Fruit fly (Drosophila melanogaster) whole organism, embryonic: ENCODE measurements around the gene SCOT.

Source experiments
- C15 ChIP-seq: fragments of 200-800 bp; sonication (Bioruptor generic); IDR thresholded peaks from 3 replicates; pipeline ENCODE4 v1.3.6; 2022; ENCODE audit warnings: missing biosample characterization, missing genetic modification characterization
- CG11398 ChIP-seq: fragments of 200-800 bp; sonication (Bioruptor generic); optimal IDR thresholded peaks from 2 replicates; lab custom pipeline; 2016; ENCODE audit warnings: missing biosample characterization, missing genetic modification characterization
- CG14050 ChIP-seq: fragments of 200-800 bp; sonication (Bioruptor generic); IDR thresholded peaks from 3 replicates; pipeline ENCODE4 v1.3.6; 2022; ENCODE audit warnings: missing biosample characterization, missing genetic modification characterization
- CG14710 ChIP-seq: fragments of 200-800 bp; sonication (Bioruptor generic); optimal IDR thresholded peaks from 3 replicates; lab custom pipeline; 2019; ENCODE audit warnings: missing biosample characterization, mild to moderate bottlenecking, missing genetic modification characterization, moderate library complexity
- CG3163 ChIP-seq: fragments of 200-800 bp; sonication (Bioruptor generic); optimal IDR thresholded peaks from 3 replicates; lab custom pipeline; 2016; ENCODE audit warnings: missing biosample characterization, missing genetic modification characterization
- CG3726 ChIP-seq: fragments of 200-800 bp; sonication (Bioruptor generic); IDR thresholded peaks from 3 replicates; pipeline ENCODE4, ENCODE4 v1.3.6; 2022; ENCODE audit warnings: missing biosample characterization, missing genetic modification characterization
- CG7786 ChIP-seq: fragments of 200-800 bp; sonication (Bioruptor generic); optimal IDR thresholded peaks from 2 replicates; lab custom pipeline; 2016; ENCODE audit warnings: missing biosample characterization, missing genetic modification characterization
- CG8944 ChIP-seq: fragments of 200-800 bp; sonication (Bioruptor generic); optimal IDR thresholded peaks from 3 replicates; lab custom pipeline; 2016; ENCODE audit warnings: missing biosample characterization, missing genetic modification characterization
- CG9876 ChIP-seq: fragments of 200-800 bp; sonication (Bioruptor generic); optimal IDR thresholded peaks from 2 replicates; lab custom pipeline; 2016; ENCODE audit warnings: missing biosample characterization, missing genetic modification characterization
- HmgD ChIP-seq: fragments of 200-800 bp; sonication (Bioruptor generic); optimal IDR thresholded peaks from 3 replicates; lab custom pipeline; 2016; ENCODE audit warnings: missing biosample characterization, missing genetic modification characterization
- bowl ChIP-seq: fragments of 200-800 bp; sonication (Bioruptor generic); IDR thresholded peaks from 2 replicates; pipeline ENCODE4 v1.3.6; 2022; ENCODE audit warnings: missing biosample characterization, missing genetic modification characterization
- fd3F ChIP-seq: fragments of 200-800 bp; sonication (Bioruptor generic); optimal IDR thresholded peaks from 2 replicates; lab custom pipeline; 2018; ENCODE audit warnings: missing biosample characterization, mild to moderate bottlenecking, missing genetic modification characterization, moderate library complexity
- lmd ChIP-seq: fragments of 200-800 bp; sonication (Bioruptor generic); IDR thresholded peaks from 2 replicates; pipeline ENCODE4 v1.3.6; 2022; ENCODE audit warnings: missing biosample characterization, missing genetic modification characterization
- pan ChIP-seq, 4 experiments: fragments of >200 bp in 3 of 4; fragments of 200-800 bp in 1 of 4; sonication (Bioruptor generic) in 1 of 4; optimal IDR thresholded peaks in 3 of 4; IDR thresholded peaks in 1 of 4; 2 replicates each; pipeline versions ENCODE4 v1.3.6 to Lab custom; 2017 to 2022; ENCODE audit warnings: missing biosample characterization in 2 of 4, missing genetic modification characterization in 2 of 4, mixed read lengths in 1 of 4
- tap ChIP-seq: fragments of 200-800 bp; optimal IDR thresholded peaks from 3 replicates; lab custom pipeline; 2019; ENCODE audit warnings: missing biosample characterization, mild to moderate bottlenecking, missing genetic modification characterization, moderate library complexity
- ttk ChIP-seq: fragments of 200-800 bp; sonication (Bioruptor generic); IDR thresholded peaks from 2 replicates; pipeline ENCODE4 v2.1.2; 2022; ENCODE audit warnings: missing biosample characterization, missing genetic modification characterization
- wor ChIP-seq: fragments of 200-800 bp; sonication (Bioruptor generic); IDR thresholded peaks from 2 replicates; pipeline ENCODE4 v1.3.6; 2022; ENCODE audit warnings: missing biosample characterization, missing genetic modification characterization

SCOT gene

DNA sequence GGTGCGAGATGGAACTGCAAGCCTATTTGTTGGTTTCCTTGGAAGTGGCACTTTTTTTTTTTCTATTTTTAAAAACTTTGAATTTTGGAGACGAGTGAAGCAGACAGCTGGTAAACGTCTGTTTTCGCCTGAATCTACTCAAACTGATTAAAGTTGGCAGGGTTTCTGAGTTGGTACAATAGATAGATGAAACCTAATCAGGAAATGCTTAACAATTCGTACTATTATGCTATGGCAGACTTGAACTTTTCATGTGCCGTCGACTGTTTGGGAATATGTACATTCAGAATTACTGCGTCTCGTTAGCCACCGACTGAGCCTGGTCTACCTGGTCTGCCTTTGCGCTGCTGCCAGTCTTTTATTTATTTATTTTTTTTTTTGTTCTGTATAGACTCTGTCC, 42.6 kb downstream of the SCOT start, which contains the start of gene CG42841:
Gene CG42841, minus strand, starts transcription at position 101 of the 400 bp plus-strand sequence.
- TF ChIP-seq CG9876 (GFP tag; lab: Kevin White, UChicago) = no peak
- no peak for TF ChIP-seq ttk
- no peak for TF ChIP-seq tap (tag; lab: Kevin White, UChicago)
- no peak for TF ChIP-seq CG7786 (GFP tag; lab: Kevin White, UChicago)
- no peak for TF ChIP-seq pan (optimal IDR thresholded peaks at IDR 0.05; lab: Kevin White, UChicago)
- no peak for TF ChIP-seq pan (GFP tag; optimal IDR thresholded peaks at IDR 0.05 in 1 of 2, IDR thresholded peaks at IDR 0.05 in 1 of 2)
- TF ChIP-seq fd3F (GFP tag; lab: Kevin White, UChicago) = no peak
- TF ChIP-seq CG3726 (GFP tag; lab: Robert Waterston, UW) = no peak
- TF ChIP-seq CG3163 (GFP tag; lab: Kevin White, UChicago) = no peak
- TF ChIP-seq wor (GFP tag; lab: Robert Waterston, UW) = no peak
- no peak for TF ChIP-seq CG8944
- TF ChIP-seq CG14710 (tag; lab: Kevin White, UChicago) = no peak
- TF ChIP-seq bowl (GFP tag; lab: Robert Waterston, UW) = no peak
- no peak for TF ChIP-seq HmgD (GFP tag; lab: Kevin White, UChicago)
- TF ChIP-seq C15 (GFP tag; lab: Robert Waterston, UW) = no peak
- TF ChIP-seq CG11398 (GFP tag; lab: Kevin White, UChicago) = no peak
- TF ChIP-seq lmd (GFP tag; lab: Robert Waterston, UW) = no peak
- no peak for TF ChIP-seq CG14050 (GFP tag; lab: Robert Waterston, UW)
